Fruit fly (Drosophila melanogaster) whole organism, embryonic: Measurements from ENCODE around the gene alpha-Man-Ia.

Experiments used
- CG13424 ChIP-seq: fragments of 200-800 bp; sonication (Bioruptor generic); optimal IDR thresholded peaks from 2 replicates; lab custom pipeline; 2019; ENCODE audit warnings: missing biosample characterization, mild to moderate bottlenecking, missing genetic modification characterization, moderate library complexity
- CG13894 ChIP-seq: fragments of 200-800 bp; sonication (Bioruptor generic); optimal IDR thresholded peaks from 3 replicates; lab custom pipeline; 2018; ENCODE audit warnings: missing biosample characterization, mild to moderate bottlenecking, missing genetic modification characterization, moderate library complexity
- CG14710 ChIP-seq: fragments of 200-800 bp; sonication (Bioruptor generic); optimal IDR thresholded peaks from 3 replicates; lab custom pipeline; 2019; ENCODE audit warnings: missing biosample characterization, mild to moderate bottlenecking, missing genetic modification characterization, moderate library complexity
- CG14965 ChIP-seq: fragments of 200-800 bp; sonication (Bioruptor generic); optimal IDR thresholded peaks from 2 replicates; lab custom pipeline; 2016; ENCODE audit warnings: missing biosample characterization, missing genetic modification characterization, borderline replicate concordance
- CG15269 ChIP-seq: fragments of 200-800 bp; sonication (Bioruptor generic); optimal IDR thresholded peaks from 2 replicates; lab custom pipeline; 2018; ENCODE audit warnings: missing biosample characterization, mild to moderate bottlenecking, missing genetic modification characterization, moderate library complexity
- CG15696 ChIP-seq: fragments of 200-800 bp; sonication (Bioruptor generic); optimal IDR thresholded peaks from 2 replicates; lab custom pipeline; 2019; ENCODE audit warnings: missing biosample characterization, mild to moderate bottlenecking, missing genetic modification characterization, moderate library complexity
- CG1603 ChIP-seq: fragments of 200-800 bp; sonication (Bioruptor generic); optimal IDR thresholded peaks from 2 replicates; lab custom pipeline; 2019; ENCODE audit warnings: missing biosample characterization, mild to moderate bottlenecking, missing genetic modification characterization, moderate library complexity
- CG2120 ChIP-seq: fragments of 200-800 bp; sonication (Bioruptor generic); optimal IDR thresholded peaks from 3 replicates; lab custom pipeline; 2016; ENCODE audit warnings: missing biosample characterization, missing genetic modification characterization
- CG2889 ChIP-seq: fragments of 200-800 bp; sonication (Bioruptor generic); IDR thresholded peaks from 3 replicates; pipeline ENCODE4 v1.3.6; 2022; ENCODE audit warnings: missing biosample characterization, missing genetic modification characterization
- CG30020 ChIP-seq: fragments of 200-800 bp; optimal IDR thresholded peaks from 2 replicates; lab custom pipeline; 2019; ENCODE audit warnings: missing biosample characterization, mild to moderate bottlenecking, missing genetic modification characterization, moderate library complexity
- CG32532 ChIP-seq: fragments of 200-800 bp; sonication (Bioruptor generic); IDR thresholded peaks from 2 replicates; pipeline ENCODE4 v1.3.6; 2022; ENCODE audit warnings: missing biosample characterization, missing genetic modification characterization
- CG3995 ChIP-seq: fragments of 200-800 bp; sonication (Bioruptor generic); optimal IDR thresholded peaks from 3 replicates; lab custom pipeline; 2016; ENCODE audit warnings: missing biosample characterization, missing genetic modification characterization
- CG4617 ChIP-seq: fragments of 200-800 bp; sonication (Bioruptor generic); optimal IDR thresholded peaks from 3 replicates; lab custom pipeline; 2016; ENCODE audit warnings: missing biosample characterization, missing genetic modification characterization, borderline replicate concordance
- CG6272 ChIP-seq: fragments of 200-800 bp; sonication (Bioruptor generic); IDR thresholded peaks from 2 replicates; pipeline ENCODE4 v1.3.6; 2022; ENCODE audit warnings: missing biosample characterization, missing genetic modification characterization
- CG6689 ChIP-seq: fragments of 200-800 bp; sonication (Bioruptor generic); IDR thresholded peaks from 2 replicates; pipeline ENCODE4 v1.3.6; 2022; ENCODE audit warnings: missing biosample characterization, missing genetic modification characterization
- CG6765 ChIP-seq: fragments of 200-800 bp; sonication (Bioruptor generic); optimal IDR thresholded peaks from 3 replicates; lab custom pipeline; 2017; ENCODE audit warnings: missing biosample characterization, mild to moderate bottlenecking, missing genetic modification characterization
- CG7745 ChIP-seq: fragments of 200-800 bp; sonication (Bioruptor generic); optimal IDR thresholded peaks from 2 replicates; lab custom pipeline; 2018; ENCODE audit warnings: missing biosample characterization, mild to moderate bottlenecking, missing genetic modification characterization, moderate library complexity
- CG8290 ChIP-seq, 3 experiments: fragments of 200-800 bp; sonication (Bioruptor generic); optimal IDR thresholded peaks; 2 replicates each; lab custom pipeline; 2016 to 2019; ENCODE audit warnings: missing biosample characterization in 3 of 3, missing genetic modification characterization in 3 of 3, mild to moderate bottlenecking in 2 of 3, moderate library complexity in 1 of 3
- CG9797 ChIP-seq: fragments of 200-800 bp; sonication (Bioruptor generic); optimal IDR thresholded peaks from 3 replicates; lab custom pipeline; 2018; ENCODE audit warnings: missing biosample characterization, mild to moderate bottlenecking, missing genetic modification characterization
- CoRest ChIP-seq: fragments of 200-800 bp; sonication (Bioruptor generic); optimal IDR thresholded peaks from 3 replicates; lab custom pipeline; 2018; ENCODE audit warnings: missing biosample characterization, mild to moderate bottlenecking, missing genetic modification characterization, moderate library complexity
- Dek ChIP-seq: fragments of 200-800 bp; sonication (Bioruptor generic); optimal IDR thresholded peaks from 3 replicates; lab custom pipeline; 2019; ENCODE audit warnings: missing biosample characterization, mild to moderate bottlenecking, missing genetic modification characterization, moderate library complexity
- Doc2 ChIP-seq: fragments of 200-800 bp; sonication (Bioruptor generic); IDR thresholded peaks from 2 replicates; pipeline ENCODE4 v1.3.6; 2022; ENCODE audit warnings: missing biosample characterization, missing genetic modification characterization
- Ets65A ChIP-seq: fragments of 200-800 bp; sonication (Bioruptor generic); peaks from one replicate; lab custom pipeline; 2016; ENCODE audit warnings: missing biosample characterization, missing genetic modification characterization
- Gug ChIP-seq: fragments of 200-800 bp; sonication (Bioruptor generic); IDR thresholded peaks from 4 replicates; pipeline ENCODE4 v1.3.6; 2022; ENCODE audit warnings: missing biosample characterization, missing genetic modification characterization
- Hand ChIP-seq: fragments of 200-800 bp; sonication (Bioruptor generic); optimal IDR thresholded peaks from 2 replicates; lab custom pipeline; 2017; ENCODE audit warnings: mild to moderate bottlenecking, missing biosample characterization, missing genetic modification reagents, missing genetic modification characterization
- Hr51 ChIP-seq, 2 experiments: fragments of 200-800 bp; sonication (Bioruptor generic); optimal IDR thresholded peaks; 2 replicates in 1 of 2; 3 replicates in 1 of 2; lab custom pipeline; 2016 to 2018; ENCODE audit warnings: missing biosample characterization in 2 of 2, missing genetic modification characterization in 2 of 2, mild to moderate bottlenecking in 1 of 2, moderate library complexity in 1 of 2
- MESR4 ChIP-seq: fragments of 200-800 bp; sonication (Bioruptor generic); optimal IDR thresholded peaks from 2 replicates; lab custom pipeline; 2018; ENCODE audit warnings: missing biosample characterization, mild to moderate bottlenecking, missing genetic modification characterization, moderate library complexity
- Max ChIP-seq: fragments of 200-800 bp; sonication (Bioruptor generic); optimal IDR thresholded peaks from 2 replicates; lab custom pipeline; 2016; ENCODE audit warnings: missing biosample characterization, mild to moderate bottlenecking, missing genetic modification characterization
- Med ChIP-seq: fragments of 200-800 bp; sonication (Bioruptor generic); peaks from one replicate; lab custom pipeline; 2016; ENCODE audit warnings: missing biosample characterization, missing genetic modification characterization, mild to moderate bottlenecking, inconsistent platforms, moderate library complexity
- Meics ChIP-seq: fragments of 200-800 bp; sonication (Bioruptor generic); optimal IDR thresholded peaks from 2 replicates; lab custom pipeline; 2017; ENCODE audit warnings: missing biosample characterization, mild to moderate bottlenecking, missing genetic modification characterization
- Six4 ChIP-seq: fragments of 200-800 bp; sonication (Bioruptor generic); optimal IDR thresholded peaks from 2 replicates; lab custom pipeline; 2016; ENCODE audit warnings: missing biosample characterization, missing genetic modification characterization
- Sox100B ChIP-seq: fragments of 200-800 bp; sonication (Bioruptor generic); optimal IDR thresholded peaks from 3 replicates; lab custom pipeline; 2018; ENCODE audit warnings: missing biosample characterization, mild to moderate bottlenecking, missing genetic modification characterization
- Sry-δ ChIP-seq: fragments of 200-800 bp; sonication (Bioruptor generic); optimal IDR thresholded peaks from 2 replicates; lab custom pipeline; 2016; ENCODE audit warnings: missing biosample characterization, missing genetic modification characterization
- Ssrp ChIP-seq: fragments of 200-800 bp; sonication (Bioruptor generic); optimal IDR thresholded peaks from 2 replicates; lab custom pipeline; 2018; ENCODE audit warnings: missing biosample characterization, mild to moderate bottlenecking, missing genetic modification characterization, moderate library complexity
- TFAM ChIP-seq: fragments of 200-800 bp; sonication (Bioruptor generic); optimal IDR thresholded peaks from 2 replicates; lab custom pipeline; 2017; ENCODE audit warnings: missing biosample characterization, missing genetic modification characterization, inconsistent platforms
- az2 ChIP-seq: fragments of 200-800 bp; sonication (Bioruptor generic); optimal IDR thresholded peaks from 3 replicates; lab custom pipeline; 2016; ENCODE audit warnings: missing biosample characterization, missing genetic modification characterization
- chif ChIP-seq, 2 experiments: fragments of 200-800 bp; sonication (Bioruptor generic); optimal IDR thresholded peaks; 3 replicates each; lab custom pipeline; 2016; ENCODE audit warnings: missing biosample characterization in 2 of 2, missing genetic modification characterization in 2 of 2
- gfzf ChIP-seq: fragments of 200-800 bp; sonication (Bioruptor generic); optimal IDR thresholded peaks from 2 replicates; lab custom pipeline; 2016; ENCODE audit warnings: missing biosample characterization, mild to moderate bottlenecking, missing genetic modification characterization, moderate library complexity
- lab ChIP-seq: fragments of 200-800 bp; sonication (Bioruptor generic); optimal IDR thresholded peaks from 3 replicates; lab custom pipeline; 2017; ENCODE audit warnings: missing biosample characterization, missing genetic modification characterization, mild to moderate bottlenecking, moderate library complexity, missing genetic modification reagents
- lilli ChIP-seq: fragments of 200-800 bp; sonication (Bioruptor generic); optimal IDR thresholded peaks from 3 replicates; lab custom pipeline; 2016; ENCODE audit warnings: missing biosample characterization, missing genetic modification characterization
- nmo ChIP-seq: fragments of 200-800 bp; sonication (Bioruptor generic); optimal IDR thresholded peaks from 2 replicates; lab custom pipeline; 2018; ENCODE audit warnings: missing biosample characterization, mild to moderate bottlenecking, missing genetic modification characterization, moderate library complexity
- phol ChIP-seq: fragments of 200-800 bp; sonication (Bioruptor generic); optimal IDR thresholded peaks from 3 replicates; lab custom pipeline; 2018; ENCODE audit warnings: missing biosample characterization, mild to moderate bottlenecking, missing genetic modification characterization, moderate library complexity
- row ChIP-seq: fragments of 200-800 bp; sonication (Bioruptor generic); IDR thresholded peaks from 3 replicates; pipeline ENCODE4 v1.3.6; 2022; ENCODE audit warnings: missing biosample characterization, missing genetic modification characterization
- sna ChIP-seq: fragments of 200-800 bp; sonication (Bioruptor generic); IDR thresholded peaks from 2 replicates; pipeline ENCODE4 v1.3.6; 2022; ENCODE audit warnings: missing biosample characterization, missing genetic modification characterization; ENCODE audit not compliant: partially characterized antibody
- trem ChIP-seq: fragments of 200-800 bp; optimal IDR thresholded peaks from 3 replicates; lab custom pipeline; 2019; ENCODE audit warnings: missing biosample characterization, mild to moderate bottlenecking, missing genetic modification characterization, moderate library complexity
- vnd ChIP-seq: fragments of 200-800 bp; sonication (Bioruptor generic); IDR thresholded peaks from 3 replicates; pipeline ENCODE4 v1.3.6; 2022; ENCODE audit warnings: missing biosample characterization, missing genetic modification characterization; ENCODE audit not compliant: partially characterized antibody
- zf30C ChIP-seq: fragments of 200-800 bp; sonication (Bioruptor generic); optimal IDR thresholded peaks from 3 replicates; lab custom pipeline; 2018; ENCODE audit warnings: missing biosample characterization, mild to moderate bottlenecking, missing genetic modification characterization

Gene alpha-Man-Ia

dm6 chrX:10325567-10326345, at the start of gene alpha-Man-Ia:
Gene alpha-Man-Ia, minus strand, starts transcription at chrX:10325958.
- TF ChIP-seq CG15696 (tag; lab: Kevin White, UChicago) (peak; percentile 12), CG30020 (peak; percentile 24), Hand (GFP tag; lab: Kevin White, UChicago) (no peak), MESR4 (peak; percentile 51), CG4617 (peak; percentile 65), Six4 (GFP tag; lab: Kevin White, UChicago) (peak; percentile 5), zf30C (no peak), CG2889 (GFP tag; lab: Robert Waterston, UW) (no peak), trem (tag; lab: Kevin White, UChicago) (peak; percentile 26), Hr51 (GFP tag; optimal IDR thresholded peaks at IDR 0.05; lab: Kevin White, UChicago) (peak; percentile 17 to 32), gfzf (GFP tag; lab: Kevin White, UChicago) (peak; percentile 86), CG2120 (GFP tag; lab: Kevin White, UChicago) (peak; percentile 40), CG15269 (no peak), Max (GFP tag; lab: Kevin White, UChicago) (peak; percentile 31), TFAM (GFP tag; lab: Kevin White, UChicago) (no peak), CG9797 (GFP tag; lab: Kevin White, UChicago) (peak; percentile 72), row (GFP tag; lab: Robert Waterston, UW) (peak; percentile 47), vnd (0 out of 3 replicates have a peak, but pooled peaks have one; percentile 23), Meics (GFP tag; lab: Kevin White, UChicago) (peak; percentile 27), CoRest (tag; lab: Kevin White, UChicago) (peak; percentile 43), CG3995 (peak; percentile 89), CG14710 (tag; lab: Kevin White, UChicago) (peak; percentile 57), CG32532 (peak; percentile 26; the same call in 1 of the 2 replicates), CG13424 (peak; percentile 27), Med (GFP tag; lab: Kevin White, UChicago) (peak; percentile 75), CG7745 (tag; lab: Kevin White, UChicago) (no peak), CG14965 (no peak), CG6272 (GFP tag; lab: Robert Waterston, UW) (0 out of 2 replicates have a peak, but pooled peaks have one; percentile 23), sna (GFP tag; lab: Robert Waterston, UW) (0 out of 2 replicates have a peak, but pooled peaks have one; percentile 17), Doc2 (GFP tag; lab: Robert Waterston, UW) (no peak), CG1603 (tag; lab: Kevin White, UChicago) (peak; percentile 50), CG6765 (GFP tag; lab: Kevin White, UChicago) (no peak), CG13894 (tag; lab: Kevin White, UChicago) (no peak), Dek (peak; percentile 18), Sox100B (GFP tag; lab: Kevin White, UChicago) (peak; percentile 4), lilli (GFP tag; lab: Kevin White, UChicago) (peak; percentile 33), phol (tag; lab: Kevin White, UChicago) (peak; percentile 49), Gug (GFP tag; lab: Robert Waterston, UW) (0 out of 4 replicates have a peak, but pooled peaks have one; percentile 37), Ets65A (GFP tag; lab: Kevin White, UChicago) (peak; percentile 92), chif (GFP tag; optimal IDR thresholded peaks at IDR 0.05; lab: Kevin White, UChicago) (peak in 1 of 2 experiments; percentile 13), CG8290 (GFP tag; optimal IDR thresholded peaks at IDR 0.05; lab: Kevin White, UChicago) (no peak), CG8290 (tag; optimal IDR thresholded peaks at IDR 0.05; lab: Kevin White, UChicago) (peak in 1 of 2 experiments; percentile 47), lab (GFP tag; lab: Kevin White, UChicago) (peak; percentile 1), az2 (GFP tag; lab: Kevin White, UChicago) (peak; percentile 7), Sry-δ (peak; percentile 69), CG6689 (GFP tag; lab: Robert Waterston, UW) (no peak), Ssrp (tag; lab: Kevin White, UChicago) (no peak), nmo (peak; percentile 48)
